Fruit fly (Drosophila melanogaster) whole organism, adult: ENCODE results near the gene Pi3K68D.

ENCODE experiments used
- CG11617 ChIP-seq: fragments of 200-800 bp; sonication (Bioruptor generic); optimal IDR thresholded peaks from 2 replicates; lab custom pipeline; 2017; ENCODE audit warnings: mild to moderate bottlenecking, missing biosample characterization, missing genetic modification reagents, missing genetic modification characterization
- CG12768 ChIP-seq: fragments of 200-800 bp; sonication (Bioruptor generic); optimal IDR thresholded peaks from 2 replicates; lab custom pipeline; 2017; ENCODE audit warnings: missing biosample characterization, missing genetic modification characterization, mild to moderate bottlenecking, moderate library complexity, missing genetic modification reagents
- CG14711 ChIP-seq: fragments of 200-800 bp; sonication (Bioruptor generic); optimal IDR thresholded peaks from 2 replicates; lab custom pipeline; 2018; ENCODE audit warnings: missing biosample characterization, mild to moderate bottlenecking, missing genetic modification characterization, moderate library complexity
- CG1620 ChIP-seq: fragments of 200-800 bp; sonication (Bioruptor generic); optimal IDR thresholded peaks from 2 replicates; lab custom pipeline; 2016; ENCODE audit warnings: missing biosample characterization, missing genetic modification characterization
- CG33017 ChIP-seq: fragments of 200-800 bp; sonication (Bioruptor generic); optimal IDR thresholded peaks from 2 replicates; lab custom pipeline; 2018; ENCODE audit warnings: missing biosample characterization, mild to moderate bottlenecking, missing genetic modification characterization, moderate library complexity
- CG5204 ChIP-seq: fragments of 200-800 bp; sonication (Bioruptor generic); optimal IDR thresholded peaks from 2 replicates; lab custom pipeline; 2016; ENCODE audit warnings: missing biosample characterization, missing genetic modification characterization
- CG7045 ChIP-seq: fragments of 200-800 bp; sonication (Bioruptor generic); optimal IDR thresholded peaks from 2 replicates; lab custom pipeline; 2017; ENCODE audit warnings: missing biosample characterization, mild to moderate bottlenecking, missing genetic modification characterization
- CG7101 ChIP-seq: fragments of 200-800 bp; sonication (Bioruptor generic); optimal IDR thresholded peaks from 2 replicates; lab custom pipeline; 2018; ENCODE audit warnings: missing biosample characterization, mild to moderate bottlenecking, missing genetic modification characterization, moderate library complexity
- Clk ChIP-seq: fragments of 200-800 bp; sonication (Bioruptor generic); optimal IDR thresholded peaks from 2 replicates; lab custom pipeline; 2017; ENCODE audit warnings: missing biosample characterization, missing genetic modification characterization
- Crg-1 ChIP-seq: fragments of 200-800 bp; sonication (Bioruptor generic); optimal IDR thresholded peaks from 2 replicates; lab custom pipeline; 2016; ENCODE audit warnings: missing biosample characterization, missing genetic modification characterization
- Hr96 ChIP-seq: fragments of 200-800 bp; sonication (Bioruptor generic); optimal IDR thresholded peaks from 2 replicates; lab custom pipeline; 2016; ENCODE audit warnings: missing biosample characterization, missing genetic modification characterization
- Mnt ChIP-seq: fragments of 200-800 bp; sonication (Bioruptor generic); optimal IDR thresholded peaks from 2 replicates; lab custom pipeline; 2016; ENCODE audit warnings: missing biosample characterization, mild to moderate bottlenecking, missing genetic modification characterization
- bab1 ChIP-seq: fragments of 200-800 bp; sonication (Bioruptor generic); optimal IDR thresholded peaks from 3 replicates; lab custom pipeline; 2019; ENCODE audit warnings: missing biosample characterization, mild to moderate bottlenecking, missing genetic modification characterization, moderate library complexity
- cic ChIP-seq: fragments of 200-800 bp; sonication (Bioruptor generic); optimal IDR thresholded peaks from 2 replicates; lab custom pipeline; 2017; ENCODE audit warnings: missing biosample characterization, mild to moderate bottlenecking, missing genetic modification characterization, moderate library complexity
- cnc ChIP-seq, 2 experiments: fragments of >200 bp; optimal IDR thresholded peaks; 2 replicates each; lab custom pipeline; 2017
- kay ChIP-seq: fragments of 200-800 bp; sonication (Bioruptor generic); peaks from one replicate; lab custom pipeline; 2016; ENCODE audit warnings: missing biosample characterization, missing genetic modification characterization, borderline replicate concordance
- ovo ChIP-seq: fragments of 200-800 bp; sonication (Bioruptor generic); optimal IDR thresholded peaks from 2 replicates; lab custom pipeline; 2016; ENCODE audit warnings: missing biosample characterization, missing genetic modification characterization
- pad ChIP-seq: fragments of 200-800 bp; sonication (Bioruptor generic); optimal IDR thresholded peaks from 3 replicates; lab custom pipeline; 2017; ENCODE audit warnings: missing biosample characterization, missing genetic modification characterization, mild to moderate bottlenecking, moderate library complexity, missing genetic modification reagents
- tj ChIP-seq: fragments of 200-800 bp; sonication (Bioruptor generic); optimal IDR thresholded peaks from 3 replicates; lab custom pipeline; 2017; ENCODE audit warnings: missing biosample characterization, mild to moderate bottlenecking, missing genetic modification characterization, moderate library complexity
- toe ChIP-seq: fragments of 200-800 bp; sonication (Bioruptor generic); optimal IDR thresholded peaks from 2 replicates; lab custom pipeline; 2016; ENCODE audit warnings: missing biosample characterization, missing genetic modification characterization

The Pi3K68D gene

DNA sequence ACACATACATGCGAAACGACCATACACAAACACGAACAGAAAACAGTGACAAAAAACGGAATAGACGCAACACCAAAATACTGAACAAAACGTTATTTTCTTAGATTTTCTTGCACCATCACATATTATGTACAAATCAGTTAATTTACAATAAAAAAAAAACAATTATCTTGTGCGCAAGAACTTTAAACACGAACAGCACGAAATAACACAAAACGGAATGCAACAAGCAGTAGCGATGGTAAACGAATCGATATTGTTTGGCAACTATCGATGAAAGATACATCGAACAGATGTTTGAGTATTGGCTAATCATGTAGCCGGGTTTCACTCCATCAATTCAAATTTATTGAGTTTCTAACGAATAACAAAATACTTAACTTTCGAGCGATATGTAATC is at the start of gene Pi3K68D:
TSS of gene Pi3K68D (minus strand) at position 241 of the 400 bp plus-strand sequence.
- TF ChIP-seq CG1620 (GFP tag; lab: Kevin White, UChicago), result peak; percentile 4
- TF ChIP-seq cic (GFP tag; lab: Kevin White, UChicago), result no peak
- TF ChIP-seq CG7045, result no peak
- TF ChIP-seq pad (GFP tag; lab: Kevin White, UChicago), result no peak
- peak; percentile 36 for TF ChIP-seq bab1
- peak; percentile 15 for TF ChIP-seq CG7101 (tag; lab: Kevin White, UChicago)
- peak; percentile 13 for TF ChIP-seq toe (GFP tag; lab: Kevin White, UChicago)
- TF ChIP-seq tj (GFP tag; lab: Kevin White, UChicago), result no peak
- no peak for TF ChIP-seq CG14711 (tag; lab: Kevin White, UChicago)
- peak; percentile 93 for TF ChIP-seq kay
- no peak for TF ChIP-seq CG33017

DNA sequence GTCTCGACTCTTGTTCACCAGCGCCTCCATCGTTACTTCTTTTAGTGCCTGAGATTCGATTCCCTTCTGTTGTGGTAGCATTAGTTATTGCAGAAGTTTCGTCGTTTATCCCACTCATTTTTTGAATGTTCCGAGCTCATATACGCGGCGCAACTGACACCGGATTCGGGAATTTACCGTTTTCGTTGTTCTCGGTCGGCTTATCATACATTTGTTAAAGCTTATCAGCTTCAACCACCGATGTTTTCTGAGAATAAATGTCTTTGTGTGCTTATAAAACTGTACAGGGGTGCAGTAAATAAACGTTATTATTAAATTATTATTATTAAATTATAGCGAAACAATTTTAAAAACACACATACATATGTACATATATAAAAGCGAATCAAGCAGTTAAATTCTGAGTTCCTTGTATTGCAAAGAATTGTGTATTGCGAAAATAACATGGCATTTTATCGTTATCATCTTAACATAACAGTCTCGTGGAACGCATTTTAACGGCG is 46.8 kb upstream of the Pi3K68D start, which contains the start of gene CG43064:
TSS of gene CG43064 (minus strand) at position 147 of the 503 bp plus-strand sequence.
- no peak for TF ChIP-seq CG7101 (tag; lab: Kevin White, UChicago)
- no peak for TF ChIP-seq Hr96 (GFP tag; lab: Kevin White, UChicago)
- no peak for TF ChIP-seq ovo (GFP tag; lab: Kevin White, UChicago)
- no peak for TF ChIP-seq cnc (optimal IDR thresholded peaks at IDR 0.05; lab: Kevin White, UChicago)
- TF ChIP-seq Crg-1, result no peak
- no peak for TF ChIP-seq toe (GFP tag; lab: Kevin White, UChicago)
- TF ChIP-seq bab1, result no peak
- no peak for TF ChIP-seq CG7045
- TF ChIP-seq tj (GFP tag; lab: Kevin White, UChicago), result no peak
- no peak for TF ChIP-seq CG5204
- TF ChIP-seq kay, result no peak
- TF ChIP-seq cic (GFP tag; lab: Kevin White, UChicago), result no peak
- TF ChIP-seq pad (GFP tag; lab: Kevin White, UChicago), result no peak
- no peak for TF ChIP-seq Clk
- no peak for TF ChIP-seq Mnt (GFP tag; lab: Kevin White, UChicago)
- no peak for TF ChIP-seq CG11617
- TF ChIP-seq CG12768 (GFP tag; lab: Kevin White, UChicago), result no peak
- no peak for TF ChIP-seq CG33017
- TF ChIP-seq CG14711 (tag; lab: Kevin White, UChicago), result no peak
- TF ChIP-seq CG1620 (GFP tag; lab: Kevin White, UChicago), result no peak

DNA sequence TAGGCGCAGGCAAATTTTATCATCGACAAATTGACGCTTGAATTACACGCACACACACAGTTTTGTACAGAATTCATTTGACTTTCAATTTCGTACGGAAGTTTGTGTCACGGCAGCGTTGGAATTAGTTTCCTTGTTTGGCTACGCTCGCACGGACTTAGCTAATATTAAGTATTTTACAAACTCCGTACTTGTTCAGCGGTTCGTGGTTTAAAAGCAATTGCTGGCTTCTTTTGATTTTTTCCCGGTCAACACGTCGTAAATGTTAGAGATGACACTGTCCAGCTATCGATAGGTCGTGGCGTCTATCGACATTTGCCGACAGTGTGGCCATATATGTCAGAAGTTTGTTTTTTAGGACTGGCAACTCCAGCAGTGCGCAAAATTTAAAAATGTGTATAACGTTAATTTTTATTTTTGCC is 43.5 kb upstream of the Pi3K68D start, which contains the start of gene CycA:
TSS of gene CycA (minus strand) at position 283 of the 422 bp plus-strand sequence.
- TF ChIP-seq cic (GFP tag; lab: Kevin White, UChicago), result no peak
- peak; percentile 31 for TF ChIP-seq bab1

DNA sequence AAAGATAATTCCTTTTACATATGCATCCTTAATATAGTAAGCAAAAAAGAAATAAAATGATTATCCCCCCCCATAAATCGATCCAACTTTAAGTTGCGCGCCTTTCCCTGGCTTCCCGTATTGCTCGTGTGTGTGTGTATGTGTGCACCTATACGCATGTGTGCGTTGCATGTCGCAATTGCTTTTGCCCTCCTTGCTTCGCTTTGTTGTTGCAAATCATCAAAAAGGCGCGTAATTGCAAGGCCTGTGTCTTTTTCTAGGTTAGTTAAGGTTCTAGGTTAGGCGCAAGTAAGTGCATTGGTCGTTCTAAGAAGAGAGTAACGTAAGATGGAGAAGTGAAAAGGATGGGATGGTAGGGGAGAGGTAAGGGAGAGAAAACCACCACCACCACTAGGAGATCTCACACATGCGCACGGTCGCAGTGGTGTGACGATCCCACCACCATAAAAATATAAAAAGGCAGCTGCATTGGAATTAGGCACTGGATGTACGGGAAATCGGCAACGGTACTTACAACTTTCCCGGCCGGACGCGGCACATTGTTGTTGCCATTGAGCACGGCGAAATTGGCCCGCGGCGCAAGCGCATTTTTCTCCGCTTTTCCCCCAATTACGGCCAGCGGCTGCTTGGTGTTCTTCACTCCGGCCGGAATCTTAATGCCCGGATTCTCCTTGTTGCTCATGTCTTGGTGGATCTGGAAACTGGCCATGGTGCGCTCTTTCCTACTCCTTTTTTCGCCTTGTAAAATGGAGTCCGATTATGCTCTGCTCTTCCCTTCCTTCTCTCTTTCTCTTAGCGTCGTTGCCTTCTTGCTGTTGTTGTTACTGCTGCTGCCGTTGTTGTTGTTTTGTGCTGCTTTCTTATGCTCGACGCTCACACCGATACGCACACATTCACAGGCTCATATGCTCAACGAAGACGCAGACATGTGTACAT is 42.8 kb upstream of the Pi3K68D start:
- peak; percentile 7 for TF ChIP-seq pad (GFP tag; lab: Kevin White, UChicago)
- no peak for TF ChIP-seq ovo (GFP tag; lab: Kevin White, UChicago)

DNA sequence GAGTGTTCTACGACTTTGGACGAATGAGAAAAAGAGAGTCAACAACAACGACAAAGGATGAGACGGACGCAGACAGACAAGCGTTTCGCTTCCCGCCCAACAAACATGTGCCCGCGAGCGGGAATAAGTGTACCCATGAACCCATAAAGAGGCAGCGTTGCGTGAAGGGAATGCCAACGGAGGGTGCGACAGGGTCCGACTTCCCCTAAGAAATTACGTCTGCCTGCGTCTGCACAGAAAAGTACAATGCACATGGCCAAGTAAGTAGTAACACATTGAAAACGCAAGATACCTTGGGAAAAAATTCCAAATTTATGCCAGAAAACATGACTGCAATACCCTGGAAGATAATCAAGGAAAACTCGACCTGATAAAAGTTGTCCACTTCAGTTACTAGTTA is 41.4 kb upstream of the Pi3K68D start:
- TF ChIP-seq kay, result no peak
- TF ChIP-seq Clk, result no peak
- TF ChIP-seq cic (GFP tag; lab: Kevin White, UChicago), result no peak
- no peak for TF ChIP-seq cnc (optimal IDR thresholded peaks at IDR 0.05; lab: Kevin White, UChicago)
- no peak for TF ChIP-seq Hr96 (GFP tag; lab: Kevin White, UChicago)
- TF ChIP-seq CG14711 (tag; lab: Kevin White, UChicago), result no peak
- TF ChIP-seq bab1, result no peak
- no peak for TF ChIP-seq CG5204
- TF ChIP-seq CG33017, result no peak
- TF ChIP-seq ovo (GFP tag; lab: Kevin White, UChicago), result no peak
- TF ChIP-seq toe (GFP tag; lab: Kevin White, UChicago), result no peak
- TF ChIP-seq Crg-1, result no peak
- TF ChIP-seq CG7101 (tag; lab: Kevin White, UChicago), result no peak
- TF ChIP-seq CG11617, result no peak
- TF ChIP-seq Mnt (GFP tag; lab: Kevin White, UChicago), result no peak
- TF ChIP-seq tj (GFP tag; lab: Kevin White, UChicago), result no peak
- TF ChIP-seq CG7045, result no peak

DNA sequence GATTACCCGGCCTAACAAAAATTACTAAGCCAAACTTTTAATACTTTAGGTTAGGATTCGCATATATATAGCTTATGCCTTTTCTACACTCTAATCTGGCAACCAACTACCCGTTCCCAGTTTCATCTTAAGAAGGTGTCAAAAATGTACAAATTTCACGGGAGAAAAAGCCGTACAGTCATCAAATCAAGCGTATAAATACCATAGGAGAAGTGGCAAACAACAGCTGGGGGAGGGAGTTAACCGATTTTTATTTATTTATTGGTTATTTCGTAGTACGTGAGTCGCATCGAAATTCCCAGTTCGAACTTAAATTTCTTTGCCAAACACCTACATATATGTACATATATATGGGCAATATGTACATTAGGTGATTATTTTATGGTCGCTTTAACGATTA is 38.9 kb upstream of the Pi3K68D start, which contains the start of gene CG7264:
TSS of gene CG7264 (plus strand) at position 301 of the 400 bp plus-strand sequence.
- no peak for TF ChIP-seq Mnt (GFP tag; lab: Kevin White, UChicago)
- TF ChIP-seq Clk, result no peak
- TF ChIP-seq ovo (GFP tag; lab: Kevin White, UChicago), result no peak
- TF ChIP-seq CG5204, result no peak
- no peak for TF ChIP-seq kay
- no peak for TF ChIP-seq tj (GFP tag; lab: Kevin White, UChicago)
- TF ChIP-seq CG1620 (GFP tag; lab: Kevin White, UChicago), result no peak
- no peak for TF ChIP-seq cnc (optimal IDR thresholded peaks at IDR 0.05; lab: Kevin White, UChicago)
- TF ChIP-seq bab1, result no peak
- no peak for TF ChIP-seq toe (GFP tag; lab: Kevin White, UChicago)
- TF ChIP-seq CG33017, result no peak
- no peak for TF ChIP-seq cic (GFP tag; lab: Kevin White, UChicago)
- TF ChIP-seq pad (GFP tag; lab: Kevin White, UChicago), result no peak
- TF ChIP-seq Crg-1, result no peak
